Worm (Caenorhabditis elegans) whole organism, early embryonic: ENCODE measurements around the gene C53C11.5.

Source experiments
- F13C5.2 ChIP-seq: sonication (generic microtip); optimal IDR thresholded peaks from 2 replicates; lab custom pipeline; 2017; ENCODE audit warnings: mild to moderate bottlenecking, missing genetic modification characterization, inconsistent platforms, missing compliant biosample characterization
- ama-1 ChIP-seq: fragments of 150-350 bp; optimal IDR thresholded peaks from 2 replicates; lab custom pipeline; 2014
- sea-1 ChIP-seq: fragments of 200-800 bp; sonication (Bioruptor generic); conservative IDR thresholded peaks from 2 replicates; pipeline ENCODE4 v1.3.6; 2022; ENCODE audit warnings: missing genetic modification characterization, missing compliant biosample characterization
- tbx-11 ChIP-seq: fragments of 200-800 bp; sonication (Bioruptor generic); IDR thresholded peaks from 2 replicates; pipeline ENCODE4 v1.3.6; 2022; ENCODE audit warnings: missing genetic modification characterization, missing compliant biosample characterization

ce11 chrX:17333752-17334151 lies at the start of gene C53C11.5:
- TF ChIP-seq sea-1 (GFP tag; lab: Robert Waterston, UW) (no peak), tbx-11 (GFP tag; lab: Robert Waterston, UW) (no peak), ama-1 (lab: Kevin White, UChicago) (no peak), F13C5.2 (no peak)
